Worm (Caenorhabditis elegans) whole organism, midembryonic: ENCODE results near the gene syx-4.

Experiments
- T22C8.4 ChIP-seq: fragments of 200-800 bp; sonication (Bioruptor generic); IDR thresholded peaks from 2 replicates; pipeline ENCODE4 v1.3.6; 2022; ENCODE audit warnings: missing genetic modification characterization, missing compliant biosample characterization
- cog-1 ChIP-seq: sonication (generic microtip); optimal IDR thresholded peaks from 2 replicates; lab custom pipeline; 2016; ENCODE audit warnings: missing genetic modification characterization, missing compliant biosample characterization
- flt-1 ChIP-seq: fragments of 200-800 bp; sonication (Bioruptor generic); IDR thresholded peaks from 2 replicates; pipeline ENCODE4 v1.3.6; 2022; ENCODE audit warnings: missing genetic modification characterization, missing compliant biosample characterization
- klf-2 ChIP-seq: fragments of 200-800 bp; sonication (Bioruptor generic); conservative IDR thresholded peaks from 2 replicates; pipeline ENCODE4 v1.3.6; 2022; ENCODE audit warnings: missing genetic modification reagents, missing genetic modification characterization, missing compliant biosample characterization
- med-1 ChIP-seq: sonication (generic microtip); optimal IDR thresholded peaks from 2 replicates; lab custom pipeline; 2017; ENCODE audit warnings: missing genetic modification characterization, mild to moderate bottlenecking, missing compliant biosample characterization, antibody characterized with exemption, missing genetic modification reagents; ENCODE audit not compliant: insufficient read depth
- ref-1 ChIP-seq: fragments of 200-800 bp; sonication (Bioruptor generic); conservative IDR thresholded peaks from 2 replicates; pipeline ENCODE4 v1.3.6; 2022; ENCODE audit warnings: missing genetic modification reagents, missing genetic modification characterization, missing compliant biosample characterization
- tab-1 ChIP-seq: fragments of 200-800 bp; sonication (Bioruptor generic); IDR thresholded peaks from 2 replicates; pipeline ENCODE4 v1.3.6; 2022; ENCODE audit warnings: missing genetic modification characterization, missing compliant biosample characterization
- ztf-23 ChIP-seq: fragments of 200-800 bp; sonication (Bioruptor generic); IDR thresholded peaks from 2 replicates; pipeline ENCODE4 v1.3.6; 2022; ENCODE audit warnings: missing genetic modification reagents, missing genetic modification characterization, missing compliant biosample characterization
- ztf-29 ChIP-seq: fragments of 200-800 bp; sonication (Bioruptor generic); IDR thresholded peaks from 2 replicates; pipeline ENCODE4 v1.3.6; 2022; ENCODE audit warnings: missing genetic modification reagents, missing genetic modification characterization, missing compliant biosample characterization

syx-4 gene

DNA sequence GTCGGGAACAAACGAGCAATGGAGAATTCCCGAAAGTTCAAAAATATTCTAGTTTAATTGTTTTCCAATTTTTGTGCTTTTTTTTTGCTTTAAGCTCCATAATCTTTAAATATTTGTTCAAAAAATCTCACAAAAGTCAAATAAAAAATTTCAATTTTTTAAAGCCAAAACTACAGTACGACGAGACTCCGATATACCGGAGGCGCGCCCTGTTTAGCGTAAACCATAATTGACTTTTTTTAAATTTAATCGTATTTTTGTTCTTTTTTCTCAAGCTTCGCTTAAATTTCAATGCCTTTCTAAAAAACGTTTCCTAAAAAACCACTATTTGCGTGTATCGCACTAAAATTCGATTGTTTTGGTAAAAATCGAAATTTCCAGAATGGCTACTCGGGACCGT lies at the start of gene syx-4:
syx-4 (plus strand) TSS at position 382 of the 400 bp plus-strand sequence.
- TF ChIP-seq cog-1 (tag; lab: Kevin White, UChicago) (no peak), tab-1 (GFP tag; lab: Robert Waterston, UW) (no peak), T22C8.4 (GFP tag; lab: Robert Waterston, UW) (no peak), klf-2 (GFP tag; lab: Robert Waterston, UW) (no peak), ztf-23 (no peak), flt-1 (GFP tag; lab: Robert Waterston, UW) (no peak), ref-1 (no peak), ztf-29 (GFP tag; lab: Robert Waterston, UW) (no peak), med-1 (GFP tag; lab: Kevin White, UChicago) (no peak)

ce11 chrIV:8412538-8412937 lies 44.5 kb upstream of the syx-4 start:
- TF ChIP-seq T22C8.4 (GFP tag; lab: Robert Waterston, UW), result peak; percentile 53; the same call in 1 of the 2 replicates
- peak; percentile 31; the same call in 1 of the 2 replicates for TF ChIP-seq tab-1 (GFP tag; lab: Robert Waterston, UW)
- TF ChIP-seq ref-1, result peak; percentile 54; the same call in 1 of the 2 replicates
- peak; percentile 73 for TF ChIP-seq flt-1 (GFP tag; lab: Robert Waterston, UW)
- TF ChIP-seq ztf-23, result 0 out of 2 replicates have a peak, but pooled peaks have one; percentile 56

- TF ChIP-seq ztf-29 (GFP tag; lab: Robert Waterston, UW) (no peak), tab-1 (GFP tag; lab: Robert Waterston, UW) (no peak), flt-1 (GFP tag; lab: Robert Waterston, UW) (no peak), cog-1 (tag; lab: Kevin White, UChicago) (no peak), ref-1 (no peak), ztf-23 (no peak), klf-2 (GFP tag; lab: Robert Waterston, UW) (no peak), T22C8.4 (GFP tag; lab: Robert Waterston, UW) (no peak)
Measured at ce11 chrIV:8420961-8421360, 36.1 kb upstream of the syx-4 start, which contains the start of gene M116.5. M116.5 (minus strand) TSS chrIV:8421061.

DNA sequence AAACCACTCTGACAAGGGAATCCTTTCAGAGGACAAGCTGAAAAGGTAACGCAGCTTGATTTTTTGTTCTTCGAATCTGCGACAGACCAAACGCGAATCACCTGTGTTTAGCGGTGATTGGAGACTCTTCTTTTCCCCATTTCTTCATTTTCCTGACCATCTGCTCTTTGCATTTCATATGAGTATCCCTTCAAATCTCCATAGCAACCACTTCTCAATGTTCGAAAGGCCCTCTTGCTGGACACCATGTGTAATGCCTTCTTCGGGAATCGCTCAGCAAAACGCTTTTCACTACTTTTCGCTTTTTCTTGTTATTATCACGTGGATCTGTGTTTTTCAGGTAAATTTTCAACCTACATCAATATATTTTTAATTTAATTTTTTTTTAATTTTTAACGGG lies 30.5 kb upstream of the syx-4 start, which contains the start of the genes T26A8.3 and tmem-231:
T26A8.3 (minus strand) TSS at position 101 of the 400 bp plus-strand sequence.
tmem-231 (plus strand) TSS at position 249 of the 400 bp plus-strand sequence.
- TF ChIP-seq ztf-23 (no peak), flt-1 (GFP tag; lab: Robert Waterston, UW) (no peak), T22C8.4 (GFP tag; lab: Robert Waterston, UW) (no peak), ref-1 (no peak), ztf-29 (GFP tag; lab: Robert Waterston, UW) (no peak), tab-1 (GFP tag; lab: Robert Waterston, UW) (no peak), klf-2 (GFP tag; lab: Robert Waterston, UW) (no peak), med-1 (GFP tag; lab: Kevin White, UChicago) (no peak), cog-1 (tag; lab: Kevin White, UChicago) (no peak)

DNA sequence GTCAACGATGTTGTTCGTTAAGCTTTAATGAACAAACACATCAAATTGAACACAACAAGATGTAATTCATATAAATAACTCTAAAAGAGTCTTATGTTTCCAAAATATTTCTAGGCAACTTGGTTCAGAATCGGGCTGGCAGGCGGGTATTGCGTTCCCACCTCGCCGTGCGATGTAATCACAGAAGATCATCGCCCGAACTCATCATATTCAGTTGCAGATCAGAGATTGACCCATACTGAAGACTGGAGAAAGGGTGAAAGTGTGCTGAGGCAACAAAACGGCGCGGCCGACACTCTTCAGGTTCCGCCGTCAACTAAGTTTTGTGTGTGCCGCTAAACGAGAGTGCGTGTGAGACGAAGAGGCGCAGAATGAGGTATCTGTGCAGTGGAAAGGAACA lies 28.6 kb upstream of the syx-4 start:
- TF ChIP-seq med-1 (GFP tag; lab: Kevin White, UChicago) (no peak), klf-2 (GFP tag; lab: Robert Waterston, UW) (no peak), cog-1 (tag; lab: Kevin White, UChicago) (peak; percentile 43), ztf-23 (0 out of 2 replicates have a peak, but pooled peaks have one; percentile 22), ref-1 (no peak), T22C8.4 (GFP tag; lab: Robert Waterston, UW) (no peak), ztf-29 (GFP tag; lab: Robert Waterston, UW) (no peak), tab-1 (GFP tag; lab: Robert Waterston, UW) (0 out of 2 replicates have a peak, but pooled peaks have one; percentile 74), flt-1 (GFP tag; lab: Robert Waterston, UW) (peak; percentile 76)

ce11 chrIV:8431567-8432458 lies 25.3 kb upstream of the syx-4 start:
- TF ChIP-seq ref-1 (no peak), T22C8.4 (GFP tag; lab: Robert Waterston, UW) (peak; percentile 86), ztf-29 (GFP tag; lab: Robert Waterston, UW) (peak; percentile 86), tab-1 (GFP tag; lab: Robert Waterston, UW) (no peak; the same call in 1 of the 2 replicates), med-1 (GFP tag; lab: Kevin White, UChicago) (no peak), klf-2 (GFP tag; lab: Robert Waterston, UW) (no peak), flt-1 (GFP tag; lab: Robert Waterston, UW) (peak; percentile 83), cog-1 (tag; lab: Kevin White, UChicago) (no peak), ztf-23 (peak; percentile 35; the same call in 1 of the 2 replicates)

ce11 chrIV:8432709-8433108 lies 24.4 kb upstream of the syx-4 start, which contains the start of the genes T26A8.4 and pdtf-1:
T26A8.4 (minus strand) TSS chrIV:8432893.
pdtf-1 (plus strand) TSS chrIV:8433038.
- peak; percentile 29; the same call in 1 of the 2 replicates for TF ChIP-seq T22C8.4 (GFP tag; lab: Robert Waterston, UW)
- peak; percentile 73; the same call in 1 of the 2 replicates for TF ChIP-seq tab-1 (GFP tag; lab: Robert Waterston, UW)
- peak; percentile 94 for TF ChIP-seq cog-1 (tag; lab: Kevin White, UChicago)
- no peak for TF ChIP-seq klf-2 (GFP tag; lab: Robert Waterston, UW)
- TF ChIP-seq ztf-29 (GFP tag; lab: Robert Waterston, UW), result peak; percentile 59; the same call in 1 of the 2 replicates
- no peak for TF ChIP-seq ref-1
- no peak for TF ChIP-seq med-1 (GFP tag; lab: Kevin White, UChicago)
- peak; percentile 51; the same call in 1 of the 2 replicates for TF ChIP-seq ztf-23
- peak; percentile 86 for TF ChIP-seq flt-1 (GFP tag; lab: Robert Waterston, UW)

- TF ChIP-seq med-1 (GFP tag; lab: Kevin White, UChicago) (no peak), ref-1 (no peak), cog-1 (tag; lab: Kevin White, UChicago) (no peak), ztf-29 (GFP tag; lab: Robert Waterston, UW) (no peak), T22C8.4 (GFP tag; lab: Robert Waterston, UW) (no peak), ztf-23 (no peak)
Measured at ce11 chrIV:8446904-8447303, 10.2 kb upstream of the syx-4 start, which contains the start of gene T01B11.1. T01B11.1 (plus strand) TSS chrIV:8447204.
